Worm (Caenorhabditis elegans) whole organism, late embryonic: Measurements from ENCODE around the gene gck-2.

Experiments used
- C08G9.2 ChIP-seq: sonication (generic microtip); optimal IDR thresholded peaks from 2 replicates; lab custom pipeline; 2016; ENCODE audit warnings: mild to moderate bottlenecking, missing genetic modification characterization, moderate library complexity, missing compliant biosample characterization
- C38D4.7 ChIP-seq: fragments of 200-800 bp; sonication (Bioruptor generic); optimal IDR thresholded peaks from 2 replicates; lab custom pipeline; 2018; ENCODE audit warnings: mild to moderate bottlenecking, missing genetic modification characterization, moderate library complexity, missing compliant biosample characterization
- F13H6.1 ChIP-seq: sonication (generic microtip); optimal IDR thresholded peaks from 2 replicates; lab custom pipeline; 2016; ENCODE audit warnings: missing genetic modification characterization, missing compliant biosample characterization
- K09A11.1 ChIP-seq: sonication (generic microtip); optimal IDR thresholded peaks from 2 replicates; lab custom pipeline; 2017; ENCODE audit warnings: antibody characterized with exemption, mild to moderate bottlenecking, missing genetic modification characterization, missing compliant biosample characterization; ENCODE audit not compliant: insufficient read depth
- Y22D7AL.16 ChIP-seq: sonication (generic microtip); optimal IDR thresholded peaks from 2 replicates; lab custom pipeline; 2016; ENCODE audit warnings: missing genetic modification characterization, missing compliant biosample characterization
- ahr-1 ChIP-seq: sonication (generic microtip); optimal IDR thresholded peaks from 2 replicates; lab custom pipeline; 2016; ENCODE audit warnings: missing genetic modification characterization, missing compliant biosample characterization
- ama-1 ChIP-seq: fragments of 150-350 bp; optimal IDR thresholded peaks from 2 replicates; lab custom pipeline; 2014
- ceh-14 ChIP-seq: sonication (generic microtip); optimal IDR thresholded peaks from 2 replicates; lab custom pipeline; 2016; ENCODE audit warnings: missing genotype, missing genetic modification characterization, missing compliant biosample characterization
- ceh-18 ChIP-seq: sonication (generic microtip); optimal IDR thresholded peaks from 2 replicates; lab custom pipeline; 2016; ENCODE audit warnings: missing genetic modification characterization, missing compliant biosample characterization
- ceh-19 ChIP-seq: fragments of 200-800 bp; sonication (Bioruptor generic); optimal IDR thresholded peaks from 2 replicates; lab custom pipeline; 2018; ENCODE audit warnings: mild to moderate bottlenecking, missing genetic modification characterization, missing compliant biosample characterization
- ceh-2 ChIP-seq: sonication (generic microtip); optimal IDR thresholded peaks from 2 replicates; lab custom pipeline; 2016; ENCODE audit warnings: missing genotype, missing genetic modification characterization, missing compliant biosample characterization
- ceh-22 ChIP-seq: sonication (generic microtip); optimal IDR thresholded peaks from 2 replicates; lab custom pipeline; 2017; ENCODE audit warnings: missing biosample characterization, missing genetic modification characterization
- ceh-31 ChIP-seq: sonication (generic microtip); optimal IDR thresholded peaks from 2 replicates; lab custom pipeline; 2016; ENCODE audit warnings: missing genetic modification characterization, missing compliant biosample characterization
- ceh-34 ChIP-seq: sonication (generic microtip); optimal IDR thresholded peaks from 2 replicates; lab custom pipeline; 2016; ENCODE audit warnings: mild to moderate bottlenecking, missing genetic modification characterization, missing compliant biosample characterization
- ceh-48 ChIP-seq: sonication (generic microtip); optimal IDR thresholded peaks from 2 replicates; lab custom pipeline; 2016; ENCODE audit warnings: missing genetic modification characterization, inconsistent platforms, missing compliant biosample characterization
- ceh-6 ChIP-seq: fragments of 200-800 bp; sonication (Bioruptor generic); optimal IDR thresholded peaks from 2 replicates; lab custom pipeline; 2018; ENCODE audit warnings: mild to moderate bottlenecking, missing genetic modification characterization, missing compliant biosample characterization
- dmd-4 ChIP-seq: sonication (generic microtip); optimal IDR thresholded peaks from 2 replicates; lab custom pipeline; 2016; ENCODE audit warnings: borderline replicate concordance, missing genetic modification characterization, missing compliant biosample characterization
- elt-2 ChIP-seq: sonication (generic microtip); optimal IDR thresholded peaks from 2 replicates; lab custom pipeline; 2016; ENCODE audit warnings: missing genetic modification reagents, missing genetic modification characterization, missing compliant biosample characterization
- ets-4 ChIP-seq: sonication (generic microtip); optimal IDR thresholded peaks from 2 replicates; lab custom pipeline; 2016; ENCODE audit warnings: missing genetic modification characterization, missing compliant biosample characterization
- eyg-1 ChIP-seq: sonication (generic microtip); optimal IDR thresholded peaks from 2 replicates; lab custom pipeline; 2016; ENCODE audit warnings: missing genotype, missing genetic modification characterization, missing compliant biosample characterization
- fkh-10 ChIP-seq: fragments of 150-350 bp; optimal IDR thresholded peaks from 2 replicates; lab custom pipeline; 2014; ENCODE audit warnings: missing biosample characterization, missing genetic modification reagents, missing genetic modification characterization
- gmeb-2 ChIP-seq: sonication (generic microtip); optimal IDR thresholded peaks from 2 replicates; lab custom pipeline; 2016; ENCODE audit warnings: missing genetic modification characterization, inconsistent platforms, missing compliant biosample characterization
- hlh-13 ChIP-seq: fragments of 200-800 bp; sonication (Bioruptor generic); optimal IDR thresholded peaks from 2 replicates; lab custom pipeline; 2018; ENCODE audit warnings: mild to moderate bottlenecking, missing genetic modification characterization, missing compliant biosample characterization
- hlh-30 ChIP-seq: sonication (generic microtip); optimal IDR thresholded peaks from 2 replicates; lab custom pipeline; 2017; ENCODE audit warnings: antibody characterized with exemption, missing genetic modification characterization, missing compliant biosample characterization; ENCODE audit not compliant: insufficient read depth
- hlh-8 ChIP-seq: sonication (generic microtip); optimal IDR thresholded peaks from 2 replicates; lab custom pipeline; 2016; ENCODE audit warnings: missing genotype, missing genetic modification characterization, missing compliant biosample characterization
- lim-6 ChIP-seq: sonication (generic microtip); optimal IDR thresholded peaks from 2 replicates; lab custom pipeline; 2016; ENCODE audit warnings: missing genetic modification characterization, missing compliant biosample characterization
- madf-2 ChIP-seq: sonication (generic microtip); optimal IDR thresholded peaks from 2 replicates; lab custom pipeline; 2017; ENCODE audit warnings: missing genetic modification characterization, missing compliant biosample characterization
- nfya-1 ChIP-seq: sonication (generic microtip); optimal IDR thresholded peaks from 2 replicates; lab custom pipeline; 2017; ENCODE audit warnings: missing genetic modification characterization, mild to moderate bottlenecking, missing compliant biosample characterization, antibody characterized with exemption, moderate library complexity
- nhr-11 ChIP-seq: fragments of 150-350 bp; optimal IDR thresholded peaks from 2 replicates; lab custom pipeline; 2014; ENCODE audit warnings: missing biosample characterization, missing genetic modification characterization
- odd-2 ChIP-seq: sonication (generic microtip); optimal IDR thresholded peaks from 2 replicates; lab custom pipeline; 2017; ENCODE audit warnings: antibody characterized with exemption, mild to moderate bottlenecking, missing genetic modification characterization, missing compliant biosample characterization
- pag-3 ChIP-seq: sonication (generic microtip); optimal IDR thresholded peaks from 2 replicates; lab custom pipeline; 2016; ENCODE audit warnings: missing compliant biosample characterization, missing genetic modification characterization, borderline replicate concordance
- pat-9 ChIP-seq: fragments of 200-800 bp; sonication (Bioruptor generic); optimal IDR thresholded peaks from 2 replicates; lab custom pipeline; 2018; ENCODE audit warnings: mild to moderate bottlenecking, missing genetic modification characterization, moderate library complexity, missing compliant biosample characterization
- pax-1 ChIP-seq: fragments of 150-350 bp; optimal IDR thresholded peaks from 2 replicates; lab custom pipeline; 2014; ENCODE audit warnings: missing biosample characterization, missing genetic modification characterization
- pqm-1 ChIP-seq: sonication (generic microtip); optimal IDR thresholded peaks from 2 replicates; lab custom pipeline; 2016; ENCODE audit warnings: missing genetic modification characterization, missing compliant biosample characterization
- rnt-1 ChIP-seq: sonication (generic microtip); optimal IDR thresholded peaks from 2 replicates; lab custom pipeline; 2016; ENCODE audit warnings: missing genetic modification characterization, missing compliant biosample characterization
- tbx-2 ChIP-seq: sonication (generic microtip); optimal IDR thresholded peaks from 2 replicates; lab custom pipeline; 2016; ENCODE audit warnings: missing genetic modification characterization, missing compliant biosample characterization
- ttx-3 ChIP-seq: sonication (generic microtip); optimal IDR thresholded peaks from 2 replicates; lab custom pipeline; 2016; ENCODE audit warnings: missing genetic modification reagents, missing genetic modification characterization, missing compliant biosample characterization
- unc-3 ChIP-seq, 2 experiments: fragments of 200-800 bp in 1 of 2; sonication (Bioruptor generic) in 1 of 2; sonication (generic microtip) in 1 of 2; conservative IDR thresholded peaks in 1 of 2; optimal IDR thresholded peaks in 1 of 2; 2 replicates each; pipeline versions ENCODE4 v1.3.6 to Lab custom; 2016 to 2022; ENCODE audit warnings: missing compliant biosample characterization in 2 of 2, missing genetic modification characterization in 2 of 2, missing genetic modification reagents in 1 of 2
- unc-55 ChIP-seq: sonication (generic microtip); optimal IDR thresholded peaks from 2 replicates; lab custom pipeline; 2017; ENCODE audit warnings: missing biosample characterization, missing genetic modification reagents, missing genetic modification characterization
- ztf-16 ChIP-seq: sonication (generic microtip); optimal IDR thresholded peaks from 2 replicates; lab custom pipeline; 2017; ENCODE audit warnings: missing genetic modification characterization, missing compliant biosample characterization

gck-2 gene

ce11 chrV:6771645-6772044, 20.8 kb downstream of the gck-2 start, which contains the start of gene srh-30:
Gene srh-30 (minus strand): TSS chrV:6771745.
- no peak for TF ChIP-seq ceh-34
- no peak for TF ChIP-seq ceh-14 (tag; lab: Kevin White, UChicago)
- no peak for TF ChIP-seq madf-2 (tag; lab: Kevin White, UChicago)
- TF ChIP-seq pqm-1 = no peak
- no peak for TF ChIP-seq nfya-1 (tag; lab: Kevin White, UChicago)
- TF ChIP-seq ceh-31 = no peak
- no peak for TF ChIP-seq ceh-6 (GFP tag; lab: Kevin White, UChicago)
- TF ChIP-seq lim-6 (tag; lab: Kevin White, UChicago) = no peak
- TF ChIP-seq ama-1 (lab: Kevin White, UChicago) = no peak
- no peak for TF ChIP-seq hlh-8
- TF ChIP-seq C08G9.2 = no peak
- TF ChIP-seq nhr-11 (tag; lab: Kevin White, UChicago) = no peak
- TF ChIP-seq gmeb-2 = no peak
- no peak for TF ChIP-seq ceh-22 (tag; lab: Kevin White, UChicago)
- TF ChIP-seq dmd-4 (tag; lab: Kevin White, UChicago) = no peak
- no peak for TF ChIP-seq ets-4 (tag; lab: Kevin White, UChicago)

DNA sequence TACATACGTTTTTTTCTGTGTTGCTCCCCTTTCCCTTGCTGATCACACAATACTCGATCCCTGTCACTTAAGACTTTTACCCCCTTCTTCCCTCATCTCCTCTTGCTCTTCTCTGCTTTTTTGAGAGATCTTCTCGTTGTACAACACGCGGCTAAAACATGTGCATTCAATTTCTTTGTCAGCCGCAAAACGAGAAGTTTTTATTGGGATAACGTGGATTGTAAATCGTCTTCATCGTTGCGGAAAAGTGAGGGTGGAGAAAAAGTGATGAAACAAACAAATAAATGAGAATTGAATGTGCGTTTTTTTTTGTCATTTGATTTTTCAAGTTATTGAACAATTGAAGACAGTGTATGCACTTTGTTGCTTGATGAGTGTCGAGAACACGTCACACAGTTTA, 23.0 kb downstream of the gck-2 start:
- TF ChIP-seq madf-2 (tag; lab: Kevin White, UChicago) (no peak), unc-3 (GFP tag; conservative IDR thresholded peaks at IDR 0.05; lab: Robert Waterston, UW) (no peak), unc-3 (tag; optimal IDR thresholded peaks at IDR 0.05; lab: Kevin White, UChicago) (no peak), pat-9 (tag; lab: Kevin White, UChicago) (no peak), ttx-3 (tag; lab: Kevin White, UChicago) (no peak), ceh-48 (no peak), nfya-1 (tag; lab: Kevin White, UChicago) (no peak), ztf-16 (no peak), hlh-8 (no peak), odd-2 (tag; lab: Kevin White, UChicago) (no peak), ceh-34 (no peak), elt-2 (tag; lab: Kevin White, UChicago) (no peak), fkh-10 (GFP tag; lab: Kevin White, UChicago) (no peak)

DNA sequence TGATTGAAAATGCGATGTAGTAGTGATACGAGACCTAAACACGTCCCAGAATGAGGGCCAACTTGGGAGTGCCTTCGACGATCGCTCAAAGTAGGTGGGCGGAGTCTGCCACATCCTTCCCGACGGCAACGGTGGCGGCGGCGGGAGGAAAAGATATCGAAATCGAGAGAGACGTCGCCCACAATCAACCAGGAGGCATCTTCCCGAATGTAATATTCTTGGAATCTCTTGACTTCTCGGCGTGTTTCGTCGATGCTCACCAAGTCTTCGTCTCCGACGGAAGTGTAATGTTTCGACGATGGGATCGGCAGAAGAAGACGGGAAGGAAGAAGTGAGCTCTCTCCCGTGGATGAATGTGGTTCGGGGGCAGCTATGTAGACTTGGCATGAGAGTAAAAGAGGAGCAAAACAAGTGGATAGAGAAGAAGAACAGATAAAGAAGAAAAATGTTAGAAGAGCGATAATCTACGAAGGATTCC, 24.0 kb downstream of the gck-2 start, which contains the start of the genes T25F10.1 and clik-1:
Gene T25F10.1, plus strand, starts transcription at position 51 of the 478 bp plus-strand sequence.
Gene clik-1, minus strand, starts transcription at position 281 of the 478 bp plus-strand sequence.
- TF ChIP-seq pat-9 (tag; lab: Kevin White, UChicago) (no peak), madf-2 (tag; lab: Kevin White, UChicago) (no peak), ceh-2 (tag; lab: Kevin White, UChicago) (no peak), ceh-22 (tag; lab: Kevin White, UChicago) (no peak), rnt-1 (peak; percentile 65), hlh-13 (GFP tag; lab: Kevin White, UChicago) (no peak), unc-55 (peak; percentile 7), ceh-18 (tag; lab: Kevin White, UChicago) (peak; percentile 89), C38D4.7 (GFP tag; lab: Kevin White, UChicago) (no peak), ceh-14 (tag; lab: Kevin White, UChicago) (no peak), eyg-1 (tag; lab: Kevin White, UChicago) (no peak), ceh-34 (peak; percentile 41), Y22D7AL.16 (tag; lab: Kevin White, UChicago) (no peak), pag-3 (tag; lab: Kevin White, UChicago) (no peak), dmd-4 (tag; lab: Kevin White, UChicago) (no peak), fkh-10 (GFP tag; lab: Kevin White, UChicago) (no peak), tbx-2 (tag; lab: Kevin White, UChicago) (no peak), F13H6.1 (tag; lab: Kevin White, UChicago) (peak; percentile 19), hlh-30 (no peak), ahr-1 (tag; lab: Kevin White, UChicago) (no peak), ceh-19 (GFP tag; lab: Kevin White, UChicago) (no peak), elt-2 (tag; lab: Kevin White, UChicago) (no peak), K09A11.1 (tag; lab: Kevin White, UChicago) (no peak), ttx-3 (tag; lab: Kevin White, UChicago) (no peak), pax-1 (tag; lab: Kevin White, UChicago) (no peak), C08G9.2 (no peak)
